Worm (Caenorhabditis elegans) whole organism, mixed stage, embryonic: ENCODE measurements around the gene dod-23.

Experiments
- M03D4.4 ChIP-seq: sonication (generic microtip); optimal IDR thresholded peaks from 2 replicates; lab custom pipeline; 2017; ENCODE audit warnings: mild to moderate bottlenecking, missing genetic modification characterization, missing compliant biosample characterization
- bed-3 ChIP-seq: fragments of 200-800 bp; sonication (Bioruptor generic); optimal IDR thresholded peaks from 3 replicates; lab custom pipeline; 2018; ENCODE audit warnings: mild to moderate bottlenecking, missing genetic modification characterization, moderate library complexity, missing compliant biosample characterization
- blmp-1 ChIP-seq: fragments of 150-350 bp; optimal IDR thresholded peaks from 2 replicates; lab custom pipeline; 2014; ENCODE audit warnings: missing biosample characterization, missing genetic modification characterization
- ceh-39 ChIP-seq: fragments of 150-350 bp; optimal IDR thresholded peaks from 2 replicates; lab custom pipeline; 2014; ENCODE audit warnings: missing biosample characterization, missing genetic modification characterization
- ceh-43 ChIP-seq: fragments of 200-800 bp; sonication (Bioruptor generic); optimal IDR thresholded peaks from 2 replicates; lab custom pipeline; 2018; ENCODE audit warnings: mild to moderate bottlenecking, missing genetic modification characterization, moderate library complexity, missing compliant biosample characterization
- ceh-83 ChIP-seq: fragments of 200-800 bp; sonication (Bioruptor generic); optimal IDR thresholded peaks from 2 replicates; lab custom pipeline; 2018; ENCODE audit warnings: mild to moderate bottlenecking, missing genetic modification characterization, missing compliant biosample characterization
- ces-1 ChIP-seq: fragments of 150-350 bp; optimal IDR thresholded peaks from 2 replicates; lab custom pipeline; 2014; ENCODE audit warnings: missing biosample characterization, missing genetic modification reagents, missing genetic modification characterization
- cnd-1 ChIP-seq: fragments of 200-800 bp; sonication (Bioruptor generic); optimal IDR thresholded peaks from 2 replicates; lab custom pipeline; 2018; ENCODE audit warnings: mild to moderate bottlenecking, missing genetic modification characterization, missing compliant biosample characterization
- drap-1 ChIP-seq: fragments of 200-800 bp; sonication (Bioruptor generic); optimal IDR thresholded peaks from 3 replicates; lab custom pipeline; 2018; ENCODE audit warnings: mild to moderate bottlenecking, missing genetic modification characterization, missing compliant biosample characterization
- elt-1 ChIP-seq: sonication (generic microtip); optimal IDR thresholded peaks from 2 replicates; lab custom pipeline; 2017; ENCODE audit warnings: missing genetic modification characterization, mild to moderate bottlenecking, missing compliant biosample characterization, antibody characterized with exemption, moderate library complexity, borderline replicate concordance; ENCODE audit not compliant: insufficient read depth
- ham-2 ChIP-seq: fragments of 200-800 bp; sonication (Bioruptor generic); optimal IDR thresholded peaks from 2 replicates; lab custom pipeline; 2018; ENCODE audit warnings: mild to moderate bottlenecking, missing genetic modification characterization, missing compliant biosample characterization
- hlh-1 ChIP-seq: fragments of 150-350 bp; optimal IDR thresholded peaks from 2 replicates; lab custom pipeline; 2014; ENCODE audit warnings: missing biosample characterization, missing genetic modification reagents, missing genetic modification characterization
- lin-13 ChIP-seq: fragments of 150-350 bp; optimal IDR thresholded peaks from 2 replicates; lab custom pipeline; 2014; ENCODE audit warnings: missing biosample characterization, missing genetic modification characterization
- lin-32 ChIP-seq: fragments of 200-800 bp; sonication (Bioruptor generic); optimal IDR thresholded peaks from 2 replicates; lab custom pipeline; 2018; ENCODE audit warnings: mild to moderate bottlenecking, missing genetic modification characterization, missing compliant biosample characterization
- lsy-2 ChIP-seq: fragments of 150-350 bp; optimal IDR thresholded peaks from 2 replicates; lab custom pipeline; 2014; ENCODE audit warnings: missing biosample characterization, missing genetic modification characterization
- mab-5 ChIP-seq: fragments of 150-350 bp; optimal IDR thresholded peaks from 2 replicates; lab custom pipeline; 2014; ENCODE audit warnings: missing biosample characterization, missing genetic modification characterization
- mep-1 ChIP-seq: fragments of 150-350 bp; optimal IDR thresholded peaks from 2 replicates; lab custom pipeline; 2017; ENCODE audit warnings: missing biosample characterization, missing genetic modification reagents, missing genetic modification characterization, inconsistent platforms
- nhr-12 ChIP-seq: fragments of 150-350 bp; optimal IDR thresholded peaks from 2 replicates; lab custom pipeline; 2014; ENCODE audit warnings: missing biosample characterization, missing genetic modification characterization
- nhr-2 ChIP-seq: fragments of 150-350 bp; optimal IDR thresholded peaks from 2 replicates; lab custom pipeline; 2014; ENCODE audit warnings: missing biosample characterization, missing genetic modification characterization
- nhr-237 ChIP-seq: fragments of 150-350 bp; optimal IDR thresholded peaks from 2 replicates; lab custom pipeline; 2014; ENCODE audit warnings: missing biosample characterization, missing genetic modification characterization
- nhr-28 ChIP-seq: fragments of 150-350 bp; optimal IDR thresholded peaks from 2 replicates; lab custom pipeline; 2014; ENCODE audit warnings: missing biosample characterization, missing genetic modification characterization
- nhr-76 ChIP-seq: sonication (generic microtip); optimal IDR thresholded peaks from 2 replicates; lab custom pipeline; 2017; ENCODE audit warnings: missing biosample characterization, missing genetic modification characterization
- snpc-4 ChIP-seq: fragments of 150-350 bp; optimal IDR thresholded peaks from 2 replicates; lab custom pipeline; 2014; ENCODE audit warnings: missing biosample characterization, missing genetic modification characterization
- tbx-8 ChIP-seq: fragments of 200-800 bp; sonication (Bioruptor generic); optimal IDR thresholded peaks from 2 replicates; lab custom pipeline; 2018; ENCODE audit warnings: mild to moderate bottlenecking, missing genetic modification characterization, moderate library complexity, missing compliant biosample characterization
- unc-120 ChIP-seq: sonication (generic microtip); optimal IDR thresholded peaks from 2 replicates; lab custom pipeline; 2017; ENCODE audit warnings: missing genetic modification characterization, missing compliant biosample characterization; ENCODE audit not compliant: poor library complexity, severe bottlenecking
- unc-39 ChIP-seq: fragments of 150-350 bp; optimal IDR thresholded peaks from 2 replicates; lab custom pipeline; 2014; ENCODE audit warnings: missing biosample characterization, missing genetic modification characterization
- unc-62 ChIP-seq: fragments of 150-350 bp; optimal IDR thresholded peaks from 2 replicates; lab custom pipeline; 2014; ENCODE audit warnings: missing biosample characterization, missing genetic modification reagents, missing genetic modification characterization
- zip-8 ChIP-seq: fragments of 150-350 bp; optimal IDR thresholded peaks from 2 replicates; lab custom pipeline; 2014; ENCODE audit warnings: missing biosample characterization, missing genetic modification characterization
- ztf-11 ChIP-seq: fragments of 150-350 bp; optimal IDR thresholded peaks from 2 replicates; lab custom pipeline; 2014; ENCODE audit warnings: missing biosample characterization, missing genetic modification characterization

The dod-23 gene

DNA sequence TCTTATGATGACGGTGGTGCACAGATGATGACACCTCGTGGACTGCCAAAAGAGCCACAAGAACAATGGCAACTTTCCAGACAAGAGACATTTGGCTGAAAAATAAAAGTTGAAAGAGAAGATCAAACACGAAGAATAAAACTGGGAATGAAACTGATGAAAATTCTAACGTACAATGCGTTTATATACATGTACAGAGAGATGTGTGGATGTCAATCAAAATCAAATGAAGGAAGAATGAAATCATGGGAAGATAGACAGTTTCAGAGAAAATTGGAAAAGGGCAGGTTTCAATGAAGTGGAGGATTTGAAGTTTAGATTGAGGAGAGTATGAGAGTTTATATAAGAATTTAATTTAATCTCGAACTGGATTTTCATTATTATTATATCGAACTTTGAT, at the start of gene dod-23:
TSS of gene dod-23 (minus strand) at position 101 of the 400 bp plus-strand sequence.
- no peak for TF ChIP-seq nhr-2 (tag; lab: Kevin White, UChicago)
- TF ChIP-seq mab-5, result no peak
- no peak for TF ChIP-seq nhr-28
- no peak for TF ChIP-seq unc-62
- no peak for TF ChIP-seq zip-8 (tag; lab: Kevin White, UChicago)
- TF ChIP-seq ceh-43 (GFP tag; lab: Kevin White, UChicago), result no peak
- no peak for TF ChIP-seq nhr-237 (tag; lab: Kevin White, UChicago)
- TF ChIP-seq drap-1 (GFP tag; lab: Kevin White, UChicago), result no peak
- TF ChIP-seq tbx-8, result no peak
- TF ChIP-seq unc-39 (tag; lab: Kevin White, UChicago), result no peak
- TF ChIP-seq unc-120 (tag; lab: Kevin White, UChicago), result no peak
- no peak for TF ChIP-seq ztf-11 (tag; lab: Kevin White, UChicago)
- TF ChIP-seq cnd-1 (tag; lab: Kevin White, UChicago), result no peak
- no peak for TF ChIP-seq M03D4.4 (tag; lab: Kevin White, UChicago)
- no peak for TF ChIP-seq ceh-83 (GFP tag; lab: Kevin White, UChicago)

DNA sequence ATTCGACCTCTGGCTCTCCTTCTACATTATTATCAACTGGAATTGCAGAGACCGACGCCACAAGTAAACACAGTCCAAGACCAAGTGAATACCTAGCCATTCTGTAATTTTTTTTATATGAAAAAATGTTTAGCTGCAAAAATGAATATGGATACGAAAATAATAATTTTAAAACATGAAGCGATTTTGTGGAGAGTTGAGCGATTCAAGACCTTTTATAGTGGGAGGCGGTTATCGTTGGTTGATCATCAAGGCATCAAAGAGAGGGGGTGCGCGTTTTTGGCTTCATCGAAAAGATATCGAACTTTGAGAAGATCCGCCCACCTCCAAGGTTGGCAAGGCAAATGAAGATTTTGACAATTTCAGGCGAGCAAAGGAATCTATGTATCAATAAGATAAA, 47.8 kb upstream of the dod-23 start, which contains the start of gene cut-3:
TSS of gene cut-3 (minus strand) at position 101 of the 400 bp plus-strand sequence.
- TF ChIP-seq unc-120 (tag; lab: Kevin White, UChicago) (no peak), unc-39 (tag; lab: Kevin White, UChicago) (no peak)

DNA sequence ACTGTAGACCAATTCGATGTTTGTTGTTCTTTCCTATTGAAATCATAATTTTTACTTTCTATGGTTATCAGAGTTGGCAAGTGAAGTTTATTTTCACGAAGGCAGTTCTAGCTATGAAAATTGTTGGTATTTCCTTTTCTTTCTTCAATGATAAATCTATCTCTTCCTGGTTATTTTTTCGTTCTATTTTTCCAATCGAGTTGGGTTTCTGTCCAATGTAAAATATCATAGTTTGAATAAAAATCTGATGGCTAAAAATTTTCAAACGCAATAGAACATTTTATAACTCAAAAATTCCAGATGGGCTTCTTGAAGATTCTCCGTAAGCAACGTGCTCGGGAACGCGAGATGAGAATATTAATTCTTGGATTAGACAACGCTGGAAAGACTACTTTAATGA, 45.0 kb upstream of the dod-23 start, which contains the start of gene evl-20:
TSS of gene evl-20 (plus strand) at position 301 of the 400 bp plus-strand sequence.
- TF ChIP-seq nhr-2 (tag; lab: Kevin White, UChicago) (no peak), lin-13 (tag; lab: Kevin White, UChicago) (no peak), unc-120 (tag; lab: Kevin White, UChicago) (no peak), bed-3 (no peak), ceh-39 (tag; lab: Kevin White, UChicago) (no peak), drap-1 (GFP tag; lab: Kevin White, UChicago) (no peak)

DNA sequence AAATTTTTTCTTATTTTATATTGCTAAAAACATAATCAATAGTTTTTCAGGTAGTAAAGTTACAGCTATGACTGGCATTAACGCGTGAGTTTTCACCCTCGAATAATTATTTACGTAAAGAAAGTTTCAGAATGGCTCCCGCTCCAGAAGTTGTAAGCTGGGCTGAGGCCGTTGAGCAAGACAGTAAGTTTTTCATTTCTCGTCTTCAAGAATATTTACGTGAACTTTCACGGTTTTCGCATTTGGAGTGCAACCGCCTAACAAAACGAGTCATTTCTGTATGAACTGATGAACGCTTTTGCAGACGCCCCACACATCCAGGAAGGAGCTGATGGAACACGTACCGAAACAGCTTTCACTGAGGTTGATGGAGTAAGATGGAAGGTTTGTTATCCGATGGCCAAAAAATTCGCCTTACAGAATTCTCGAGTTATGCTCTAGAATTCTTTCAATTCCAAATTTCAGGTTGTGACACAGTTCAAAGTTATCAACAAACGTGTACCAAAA, 43.8 kb upstream of the dod-23 start, which contains the start of gene eif-3.G:
TSS of gene eif-3.G (plus strand) at position 51 of the 507 bp plus-strand sequence.
- TF ChIP-seq unc-39 (tag; lab: Kevin White, UChicago) (no peak), nhr-237 (tag; lab: Kevin White, UChicago) (no peak), nhr-12 (tag; lab: Kevin White, UChicago) (no peak), lin-13 (tag; lab: Kevin White, UChicago) (no peak), ztf-11 (tag; lab: Kevin White, UChicago) (no peak), nhr-76 (tag; lab: Kevin White, UChicago) (no peak), ham-2 (GFP tag; lab: Kevin White, UChicago) (no peak), hlh-1 (tag; lab: Kevin White, UChicago) (no peak), mab-5 (no peak), zip-8 (tag; lab: Kevin White, UChicago) (no peak), unc-62 (no peak), lin-32 (GFP tag; lab: Kevin White, UChicago) (no peak), bed-3 (no peak)

DNA sequence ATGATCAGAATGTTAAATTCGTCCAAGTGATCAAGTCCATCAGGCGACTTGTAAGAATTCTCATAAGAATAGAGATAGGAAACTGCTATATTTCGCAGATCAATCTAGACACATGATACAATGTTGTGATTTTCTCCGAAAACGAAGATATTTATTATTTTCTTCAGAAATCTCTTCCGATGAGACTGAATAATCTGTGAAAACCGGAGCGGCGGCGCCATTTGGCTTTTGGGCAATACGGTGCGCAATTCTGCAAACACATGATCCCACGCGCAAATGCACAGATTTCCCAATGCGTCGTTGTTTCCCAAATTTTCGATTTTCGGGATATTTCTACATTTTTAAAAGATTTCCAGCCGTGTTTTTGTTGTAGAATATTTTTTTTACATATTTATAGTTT, 43.2 kb upstream of the dod-23 start:
- peak; percentile 17 for TF ChIP-seq lin-32 (GFP tag; lab: Kevin White, UChicago)
- TF ChIP-seq nhr-2 (tag; lab: Kevin White, UChicago), result no peak
- TF ChIP-seq ces-1 (GFP tag; lab: Kevin White, UChicago), result peak; percentile 4
- TF ChIP-seq M03D4.4 (tag; lab: Kevin White, UChicago), result no peak
- no peak for TF ChIP-seq elt-1 (tag; lab: Kevin White, UChicago)
- peak; percentile 73 for TF ChIP-seq mep-1 (tag; lab: Kevin White, UChicago)
- no peak for TF ChIP-seq blmp-1 (tag; lab: Kevin White, UChicago)
- TF ChIP-seq unc-120 (tag; lab: Kevin White, UChicago), result peak; percentile 78
- TF ChIP-seq nhr-76 (tag; lab: Kevin White, UChicago), result no peak
- peak; percentile 3 for TF ChIP-seq hlh-1 (tag; lab: Kevin White, UChicago)
- peak; percentile 34 for TF ChIP-seq lin-13 (tag; lab: Kevin White, UChicago)
- peak; percentile 47 for TF ChIP-seq nhr-237 (tag; lab: Kevin White, UChicago)
- TF ChIP-seq drap-1 (GFP tag; lab: Kevin White, UChicago), result no peak
- no peak for TF ChIP-seq ceh-39 (tag; lab: Kevin White, UChicago)
- peak; percentile 33 for TF ChIP-seq ham-2 (GFP tag; lab: Kevin White, UChicago)
- peak; percentile 92 for TF ChIP-seq lsy-2
- no peak for TF ChIP-seq snpc-4
